Fruit fly (Drosophila melanogaster) whole organism, embryonic: Measurements from ENCODE around the gene Elal.

Experiments
- Abd-B ChIP-seq: fragments of 200-800 bp; sonication (Bioruptor generic); optimal IDR thresholded peaks from 2 replicates; lab custom pipeline; 2018; ENCODE audit warnings: missing biosample characterization, mild to moderate bottlenecking, missing genetic modification characterization, moderate library complexity
- Antp ChIP-seq: fragments of 200-800 bp; sonication (Bioruptor generic); optimal IDR thresholded peaks from 3 replicates; lab custom pipeline; 2016; ENCODE audit warnings: missing biosample characterization, missing genetic modification characterization
- CG10147 ChIP-seq: fragments of 200-800 bp; sonication (Bioruptor generic); optimal IDR thresholded peaks from 2 replicates; lab custom pipeline; 2019; ENCODE audit warnings: missing biosample characterization, mild to moderate bottlenecking, missing genetic modification characterization, moderate library complexity
- CG11398 ChIP-seq: fragments of 200-800 bp; sonication (Bioruptor generic); optimal IDR thresholded peaks from 2 replicates; lab custom pipeline; 2016; ENCODE audit warnings: missing biosample characterization, missing genetic modification characterization
- CG11504 ChIP-seq: fragments of 200-800 bp; sonication (Bioruptor generic); optimal IDR thresholded peaks from 3 replicates; lab custom pipeline; 2019; ENCODE audit warnings: missing biosample characterization, mild to moderate bottlenecking, missing genetic modification characterization, moderate library complexity
- CG1233 ChIP-seq: fragments of 200-800 bp; sonication (Bioruptor generic); optimal IDR thresholded peaks from 4 replicates; lab custom pipeline; 2018; ENCODE audit warnings: missing biosample characterization, mild to moderate bottlenecking, missing genetic modification characterization
- CG13894 ChIP-seq: fragments of 200-800 bp; sonication (Bioruptor generic); optimal IDR thresholded peaks from 3 replicates; lab custom pipeline; 2018; ENCODE audit warnings: missing biosample characterization, mild to moderate bottlenecking, missing genetic modification characterization, moderate library complexity
- CG14667 ChIP-seq: fragments of 200-800 bp; sonication (Bioruptor generic); IDR thresholded peaks from 2 replicates; pipeline ENCODE4 v1.3.6; 2022; ENCODE audit warnings: missing biosample characterization, missing genetic modification characterization
- CG16813 ChIP-seq: fragments of 200-800 bp; sonication (Bioruptor generic); IDR thresholded peaks from 3 replicates; pipeline ENCODE4 v1.3.6; 2022; ENCODE audit warnings: missing biosample characterization, missing genetic modification characterization; ENCODE audit not compliant: partially characterized antibody
- CG17802 ChIP-seq: fragments of 200-800 bp; sonication (Bioruptor generic); optimal IDR thresholded peaks from 2 replicates; lab custom pipeline; 2018; ENCODE audit warnings: missing biosample characterization, mild to moderate bottlenecking, missing genetic modification characterization, moderate library complexity
- CG17829 ChIP-seq: fragments of 200-800 bp; optimal IDR thresholded peaks from 2 replicates; lab custom pipeline; 2019; ENCODE audit warnings: missing biosample characterization, mild to moderate bottlenecking, missing genetic modification characterization, moderate library complexity
- CG2889 ChIP-seq: fragments of 200-800 bp; sonication (Bioruptor generic); IDR thresholded peaks from 3 replicates; pipeline ENCODE4 v1.3.6; 2022; ENCODE audit warnings: missing biosample characterization, missing genetic modification characterization
- CG31224 ChIP-seq: fragments of 200-800 bp; sonication (Bioruptor generic); IDR thresholded peaks from 2 replicates; pipeline ENCODE4 v1.3.6; 2022; ENCODE audit warnings: missing biosample characterization, missing genetic modification characterization
- CG33557 ChIP-seq: fragments of 200-800 bp; sonication (Bioruptor generic); optimal IDR thresholded peaks from 2 replicates; lab custom pipeline; 2019; ENCODE audit warnings: missing biosample characterization, mild to moderate bottlenecking, missing genetic modification characterization, moderate library complexity
- CG3995 ChIP-seq: fragments of 200-800 bp; sonication (Bioruptor generic); optimal IDR thresholded peaks from 3 replicates; lab custom pipeline; 2016; ENCODE audit warnings: missing biosample characterization, missing genetic modification characterization
- CG4424 ChIP-seq: fragments of 200-800 bp; sonication (Bioruptor generic); optimal IDR thresholded peaks from 3 replicates; lab custom pipeline; 2016; ENCODE audit warnings: missing biosample characterization, missing genetic modification characterization
- CG6254 ChIP-seq: fragments of 200-800 bp; sonication (Bioruptor generic); optimal IDR thresholded peaks from 3 replicates; lab custom pipeline; 2017; ENCODE audit warnings: mild to moderate bottlenecking, missing biosample characterization, missing genetic modification reagents, missing genetic modification characterization
- CG8281 ChIP-seq: fragments of 200-800 bp; sonication (Bioruptor generic); optimal IDR thresholded peaks from 2 replicates; lab custom pipeline; 2018; ENCODE audit warnings: missing biosample characterization, mild to moderate bottlenecking, missing genetic modification characterization, moderate library complexity
- CG9876 ChIP-seq: fragments of 200-800 bp; sonication (Bioruptor generic); optimal IDR thresholded peaks from 2 replicates; lab custom pipeline; 2016; ENCODE audit warnings: missing biosample characterization, missing genetic modification characterization
- Dll ChIP-seq: fragments of 200-800 bp; sonication (Bioruptor generic); IDR thresholded peaks from 4 replicates; pipeline ENCODE4 v1.3.6; 2022; ENCODE audit warnings: missing biosample characterization, missing genetic modification characterization; ENCODE audit not compliant: partially characterized antibody
- Fer2 ChIP-seq: fragments of 200-800 bp; sonication (Bioruptor generic); optimal IDR thresholded peaks from 2 replicates; lab custom pipeline; 2018; ENCODE audit warnings: missing biosample characterization, mild to moderate bottlenecking, missing genetic modification characterization, moderate library complexity
- Fer3 ChIP-seq: fragments of 200-800 bp; sonication (Bioruptor generic); optimal IDR thresholded peaks from 2 replicates; lab custom pipeline; 2018; ENCODE audit warnings: missing biosample characterization, mild to moderate bottlenecking, missing genetic modification characterization, moderate library complexity
- Myb ChIP-seq: fragments of 200-800 bp; sonication (Bioruptor generic); optimal IDR thresholded peaks from 2 replicates; lab custom pipeline; 2016; ENCODE audit warnings: missing biosample characterization, missing genetic modification characterization
- Oli ChIP-seq: fragments of 200-800 bp; sonication (Bioruptor generic); optimal IDR thresholded peaks from 2 replicates; lab custom pipeline; 2018; ENCODE audit warnings: missing biosample characterization, mild to moderate bottlenecking, missing genetic modification characterization, moderate library complexity
- Scr ChIP-seq: fragments of 200-800 bp; sonication (Bioruptor generic); IDR thresholded peaks from 2 replicates; pipeline ENCODE4 v1.3.6; 2022; ENCODE audit warnings: missing biosample characterization, missing genetic modification characterization; ENCODE audit not compliant: partially characterized antibody
- Side ChIP-seq: fragments of 200-800 bp; sonication (Bioruptor generic); optimal IDR thresholded peaks from 2 replicates; lab custom pipeline; 2016; ENCODE audit warnings: missing biosample characterization, missing genetic modification characterization
- Xrp1 ChIP-seq: fragments of 200-800 bp; sonication (Bioruptor generic); IDR thresholded peaks from 2 replicates; pipeline ENCODE4 v1.3.6; 2022; ENCODE audit warnings: missing biosample characterization, missing genetic modification characterization
- bbx ChIP-seq: fragments of 200-800 bp; sonication (Bioruptor generic); IDR thresholded peaks from 2 replicates; pipeline ENCODE4 v1.3.6; 2022; ENCODE audit warnings: missing biosample characterization, missing genetic modification characterization; ENCODE audit not compliant: partially characterized antibody
- chinmo ChIP-seq: fragments of 200-800 bp; sonication (Bioruptor generic); IDR thresholded peaks from 4 replicates; pipeline ENCODE4 v1.3.6; 2022; ENCODE audit warnings: missing biosample characterization, missing genetic modification characterization; ENCODE audit not compliant: partially characterized antibody
- chm ChIP-seq: fragments of 200-800 bp; sonication (Bioruptor generic); IDR thresholded peaks from 2 replicates; pipeline ENCODE4 v1.3.6; 2022; ENCODE audit warnings: missing biosample characterization, missing genetic modification characterization
- crol ChIP-seq: fragments of 200-800 bp; sonication (Bioruptor generic); IDR thresholded peaks from 2 replicates; pipeline ENCODE4 v1.3.6; 2022; ENCODE audit warnings: missing biosample characterization, missing genetic modification characterization
- fd3F ChIP-seq: fragments of 200-800 bp; sonication (Bioruptor generic); optimal IDR thresholded peaks from 2 replicates; lab custom pipeline; 2018; ENCODE audit warnings: missing biosample characterization, mild to moderate bottlenecking, missing genetic modification characterization, moderate library complexity
- ftz-f1 ChIP-seq: fragments of 200-800 bp; sonication (Bioruptor generic); optimal IDR thresholded peaks from 2 replicates; lab custom pipeline; 2016; ENCODE audit warnings: missing biosample characterization, missing genetic modification characterization
- gcm2 ChIP-seq: fragments of 200-800 bp; sonication (Bioruptor generic); optimal IDR thresholded peaks from 2 replicates; lab custom pipeline; 2016; ENCODE audit warnings: missing biosample characterization, missing genetic modification characterization
- gt ChIP-seq: fragments of 200-800 bp; sonication (Bioruptor generic); IDR thresholded peaks from 2 replicates; pipeline ENCODE4 v1.3.6; 2022; ENCODE audit warnings: missing biosample characterization, missing genetic modification characterization
- kay ChIP-seq: fragments of 200-800 bp; sonication (Bioruptor generic); optimal IDR thresholded peaks from 2 replicates; lab custom pipeline; 2016; ENCODE audit warnings: missing biosample characterization, missing genetic modification characterization
- luna ChIP-seq: fragments of 200-800 bp; sonication (Bioruptor generic); optimal IDR thresholded peaks from 2 replicates; lab custom pipeline; 2016; ENCODE audit warnings: missing biosample characterization, missing genetic modification characterization
- org-1 ChIP-seq: fragments of 200-800 bp; sonication (Bioruptor generic); optimal IDR thresholded peaks from 2 replicates; lab custom pipeline; 2017; ENCODE audit warnings: missing biosample characterization, missing genetic modification characterization
- pzg ChIP-seq: fragments of 200-800 bp; sonication (Bioruptor generic); optimal IDR thresholded peaks from 3 replicates; lab custom pipeline; 2018; ENCODE audit warnings: missing biosample characterization, mild to moderate bottlenecking, missing genetic modification characterization, moderate library complexity
- seq ChIP-seq: fragments of 200-800 bp; sonication (Bioruptor generic); IDR thresholded peaks from 2 replicates; pipeline ENCODE4 v1.3.6; 2022; ENCODE audit warnings: missing biosample characterization, missing genetic modification characterization
- sisA ChIP-seq: fragments of 200-800 bp; sonication (Bioruptor generic); IDR thresholded peaks from 2 replicates; pipeline ENCODE4 v1.3.6; 2022; ENCODE audit warnings: missing biosample characterization, missing genetic modification characterization
- ssp ChIP-seq: fragments of 200-800 bp; sonication (Bioruptor generic); IDR thresholded peaks from 2 replicates; pipeline ENCODE4 v1.3.6; 2022; ENCODE audit warnings: missing biosample characterization, missing genetic modification characterization
- stc ChIP-seq: fragments of 200-800 bp; sonication (Bioruptor generic); IDR thresholded peaks from 2 replicates; pipeline ENCODE4 v1.3.6; 2022; ENCODE audit warnings: missing biosample characterization, missing genetic modification characterization
- sug ChIP-seq: fragments of 200-800 bp; optimal IDR thresholded peaks from 2 replicates; lab custom pipeline; 2019; ENCODE audit warnings: missing biosample characterization, mild to moderate bottlenecking, missing genetic modification characterization, moderate library complexity
- tio ChIP-seq: fragments of 200-800 bp; sonication (Bioruptor generic); optimal IDR thresholded peaks from 2 replicates; lab custom pipeline; 2017; ENCODE audit warnings: missing biosample characterization, missing genetic modification characterization, inconsistent platforms
- unpg ChIP-seq: fragments of 200-800 bp; sonication (Bioruptor generic); optimal IDR thresholded peaks from 3 replicates; lab custom pipeline; 2018; ENCODE audit warnings: missing biosample characterization, mild to moderate bottlenecking, missing genetic modification characterization, moderate library complexity
- zfh1 ChIP-seq: fragments of 200-800 bp; sonication (Bioruptor generic); IDR thresholded peaks from 3 replicates; pipeline ENCODE4 v1.3.6; 2022; ENCODE audit warnings: missing biosample characterization, missing genetic modification characterization
- zfh2 ChIP-seq: fragments of 200-800 bp; sonication (Bioruptor generic); optimal IDR thresholded peaks from 2 replicates; lab custom pipeline; 2016; ENCODE audit warnings: missing biosample characterization, missing genetic modification characterization

Elal gene

DNA sequence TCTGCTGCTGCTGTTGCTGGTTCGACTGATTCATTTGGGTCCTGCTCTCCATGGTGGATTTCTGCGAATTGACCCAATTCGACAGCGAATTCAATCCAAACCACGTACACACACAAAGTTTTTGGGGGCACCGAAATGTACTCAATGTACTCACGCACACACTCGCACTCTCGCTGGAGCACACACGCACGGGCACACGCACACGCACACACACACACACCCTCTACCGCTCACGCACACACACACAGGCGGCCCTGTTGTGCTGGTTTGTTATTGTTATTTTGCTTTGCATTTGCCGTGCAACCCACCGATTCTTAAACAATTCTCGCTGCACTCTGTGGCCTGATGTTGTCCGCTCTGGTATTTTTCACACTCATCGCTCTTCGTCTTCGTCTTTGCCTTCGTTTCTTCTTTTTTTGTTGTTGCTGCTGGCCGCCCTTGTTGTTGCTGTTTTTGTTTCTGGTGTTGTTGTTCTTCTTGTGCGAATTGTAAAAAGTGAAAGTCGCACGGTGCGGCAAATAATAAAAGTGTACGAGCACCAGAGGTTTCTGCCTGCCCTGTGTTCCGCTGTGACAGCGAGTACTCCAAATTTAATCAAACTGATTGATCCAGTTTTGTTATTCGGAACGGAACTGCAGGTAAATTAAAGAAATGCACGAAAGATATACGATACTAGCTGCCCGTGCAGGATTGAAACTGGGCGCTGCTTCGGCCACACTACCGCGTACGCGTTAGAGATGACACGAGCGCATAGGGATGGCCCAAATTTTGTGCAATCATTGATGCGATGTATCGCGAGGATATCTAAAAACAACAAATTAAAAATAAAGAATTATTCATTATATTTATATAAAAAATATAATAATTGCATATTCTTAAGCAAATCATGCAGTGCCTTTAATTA is 11.0 kb downstream of the Elal start, which contains the start of gene CG3744 (continued):
- TF ChIP-seq CG1233 (GFP tag; lab: Kevin White, UChicago) (peak; percentile 91), CG14667 (GFP tag; lab: Robert Waterston, UW) (peak; percentile 92), gt (GFP tag; lab: Robert Waterston, UW) (peak; percentile 76), CG11398 (GFP tag; lab: Kevin White, UChicago) (peak; percentile 27), ftz-f1 (GFP tag; lab: Kevin White, UChicago) (peak; percentile 45), Fer2 (tag; lab: Kevin White, UChicago) (peak; percentile 91), seq (GFP tag; lab: Robert Waterston, UW) (peak; percentile 82), CG16813 (GFP tag; lab: Robert Waterston, UW) (peak; percentile 96), Scr (GFP tag; lab: Robert Waterston, UW) (peak; percentile 97), CG17829 (tag; lab: Kevin White, UChicago) (peak; percentile 91), CG9876 (GFP tag; lab: Kevin White, UChicago) (peak; percentile 41), bbx (peak; percentile 95), Abd-B (GFP tag; lab: Kevin White, UChicago) (peak; percentile 85), CG11504 (tag; lab: Kevin White, UChicago) (peak; percentile 88), CG6254 (GFP tag; lab: Kevin White, UChicago) (peak; percentile 56), fd3F (GFP tag; lab: Kevin White, UChicago) (peak; percentile 90), org-1 (GFP tag; lab: Kevin White, UChicago) (peak; percentile 58), CG8281 (tag; lab: Kevin White, UChicago) (peak; percentile 67), CG31224 (peak; percentile 87), tio (GFP tag; lab: Kevin White, UChicago) (no peak), kay (GFP tag; lab: Kevin White, UChicago) (peak; percentile 69), Dll (GFP tag; lab: Robert Waterston, UW) (peak; percentile 99), CG33557 (GFP tag; lab: Kevin White, UChicago) (peak; percentile 78), CG2889 (GFP tag; lab: Robert Waterston, UW) (peak; percentile 85), Fer3 (tag; lab: Kevin White, UChicago) (peak; percentile 92), pzg (GFP tag; lab: Kevin White, UChicago) (peak; percentile 57), CG3995 (GFP tag; lab: Kevin White, UChicago) (peak; percentile 23), zfh2 (GFP tag; lab: Kevin White, UChicago) (peak; percentile 89), Xrp1 (GFP tag; lab: Robert Waterston, UW) (peak; percentile 95), chinmo (GFP tag; lab: Robert Waterston, UW) (peak; percentile 94), CG17802 (peak; percentile 45), Side (GFP tag; lab: Kevin White, UChicago) (peak; percentile 39), CG13894 (tag; lab: Kevin White, UChicago) (peak; percentile 90), sisA (GFP tag; lab: Robert Waterston, UW) (peak; percentile 94), crol (peak; percentile 44; the same call in 1 of the 2 replicates), chm (GFP tag; lab: Robert Waterston, UW) (peak; percentile 93), ssp (GFP tag; lab: Robert Waterston, UW) (peak; percentile 86), sug (tag; lab: Kevin White, UChicago) (peak; percentile 93), Myb (GFP tag; lab: Kevin White, UChicago) (peak; percentile 47), gcm2 (peak; percentile 43), Oli (tag; lab: Kevin White, UChicago) (peak; percentile 84), Antp (GFP tag; lab: Kevin White, UChicago) (peak; percentile 72), CG10147 (GFP tag; lab: Kevin White, UChicago) (peak; percentile 85), unpg (GFP tag; lab: Kevin White, UChicago) (peak; percentile 90), CG4424 (peak; percentile 88), stc (GFP tag; lab: Robert Waterston, UW) (peak; percentile 85), zfh1 (GFP tag; lab: Robert Waterston, UW) (peak; percentile 96), luna (GFP tag; lab: Kevin White, UChicago) (peak; percentile 37)
